Worm (Caenorhabditis elegans): ENCODE measurements around the gene C48B4.3.
A peak's percentile ranks its signal among the peaks of the same experiment; 100 is the strongest.

C48B4.3 gene

ce11 chrIII:9616933-9617332 is 34.7 kb upstream of the C48B4.3 start:
- TF ChIP-seq ztf-4 (tag; optimal IDR thresholded peaks at IDR 0.05), result no peak
- no peak for TF ChIP-seq efl-1 (optimal IDR thresholded peaks at IDR 0.05)
- peak in 1 of 2 experiments; percentile 17 for TF ChIP-seq efl-1 (GFP tag; optimal IDR thresholded peaks at IDR 0.05 in 1 of 2)
- TF ChIP-seq grh-1 (GFP tag; IDR thresholded peaks at IDR 0.05), result no peak
- no peak for TF ChIP-seq Y116A8C.19 (tag; optimal IDR thresholded peaks at IDR 0.05; ENCODE audit: borderline replicate concordance)
- no peak for TF ChIP-seq xbp-1 (tag; optimal IDR thresholded peaks at IDR 0.05)
- TF ChIP-seq dpl-1 (GFP tag; optimal IDR thresholded peaks at IDR 0.05), result no peak
- TF ChIP-seq swsn-7 (tag; optimal IDR thresholded peaks at IDR 0.05), result no peak

ce11 chrIII:9616426-9616825 is 34.2 kb upstream of the C48B4.3 start, which contains the start of gene hcp-3:
Gene hcp-3 (minus strand): TSS chrIII:9616470.
- TF ChIP-seq nhr-237 (tag; optimal IDR thresholded peaks at IDR 0.05) (no peak), pqm-1 (tag; optimal IDR thresholded peaks at IDR 0.05) (no peak), rnt-1 (tag; optimal IDR thresholded peaks at IDR 0.05) (peak; percentile 43), nhr-11 (tag; optimal IDR thresholded peaks at IDR 0.05) (no peak), elt-3 (tag; optimal IDR thresholded peaks at IDR 0.05) (no peak), tbx-2 (tag; optimal IDR thresholded peaks at IDR 0.05) (peak; percentile 51), lsy-2 (tag; optimal IDR thresholded peaks at IDR 0.05) (peak; percentile 54 to 71), mdl-1 (tag; optimal IDR thresholded peaks at IDR 0.05) (peak in 1 of 2 experiments; percentile 56), pag-3 (tag; optimal IDR thresholded peaks at IDR 0.05; ENCODE audit: borderline replicate concordance, insufficient read depth) (no peak), nhr-71 (tag; optimal IDR thresholded peaks at IDR 0.05) (peak; percentile 60), mep-1 (tag; optimal IDR thresholded peaks at IDR 0.05) (peak; percentile 43), unc-86 (tag; optimal IDR thresholded peaks at IDR 0.05) (peak; percentile 38), snu-23 (GFP tag; optimal IDR thresholded peaks at IDR 0.05) (peak; percentile 55), grh-1 (GFP tag; IDR thresholded peaks at IDR 0.05) (no peak), C34B4.2 (tag; optimal IDR thresholded peaks at IDR 0.05) (no peak), jun-1 (tag; optimal IDR thresholded peaks at IDR 0.05) (no peak), nhr-47 (tag; optimal IDR thresholded peaks at IDR 0.05) (peak; percentile 56), blmp-1 (tag; optimal IDR thresholded peaks at IDR 0.05) (peak; percentile 50), lin-15B (tag; optimal IDR thresholded peaks at IDR 0.05) (peak; percentile 8), skn-1 (tag; optimal IDR thresholded peaks at IDR 0.05) (peak; percentile 25), sptf-1 (tag; optimal IDR thresholded peaks at IDR 0.05) (no peak), dsc-1 (tag; optimal IDR thresholded peaks at IDR 0.05) (peak; percentile 56), nhr-90 (tag; optimal IDR thresholded peaks at IDR 0.05; ENCODE audit: poor library complexity) (no peak), aly-2 (tag; optimal IDR thresholded peaks at IDR 0.05) (no peak), irx-1 (tag; optimal IDR thresholded peaks at IDR 0.05) (peak; percentile 15), F16B12.6 (tag; optimal IDR thresholded peaks at IDR 0.05) (peak; percentile 91), vab-15 (tag; optimal IDR thresholded peaks at IDR 0.05) (no peak), ceh-82 (tag; optimal IDR thresholded peaks at IDR 0.05) (peak in 1 of 3 experiments; percentile 62), unc-130 (tag; optimal IDR thresholded peaks at IDR 0.05) (peak; percentile 68), nhr-76 (tag; optimal IDR thresholded peaks at IDR 0.05) (no peak), lin-35 (GFP tag; optimal IDR thresholded peaks at IDR 0.05) (peak; percentile 83 to 91), lin-13 (GFP tag; optimal IDR thresholded peaks at IDR 0.05) (peak; percentile 30), elt-2 (tag; optimal IDR thresholded peaks at IDR 0.05) (no peak), lin-14 (GFP tag; optimal IDR thresholded peaks at IDR 0.05) (peak; percentile 53), aha-1 (tag; optimal IDR thresholded peaks at IDR 0.05) (no peak), hlh-4 (tag; optimal IDR thresholded peaks at IDR 0.05) (no peak), nhr-28 (tag; optimal IDR thresholded peaks at IDR 0.05) (no peak), ztf-4 (tag; optimal IDR thresholded peaks at IDR 0.05) (no peak), unc-98 (GFP tag; IDR thresholded peaks at IDR 0.05) (no peak), tlp-1 (tag; optimal IDR thresholded peaks at IDR 0.05) (no peak), lir-3 (tag; optimal IDR thresholded peaks at IDR 0.05; ENCODE audit: poor library complexity) (no peak), xbp-1 (tag; optimal IDR thresholded peaks at IDR 0.05) (peak; percentile 50), efl-1 (optimal IDR thresholded peaks at IDR 0.05) (peak; percentile 68 to 86), efl-1 (GFP tag; optimal IDR thresholded peaks at IDR 0.05 in 1 of 2) (peak; percentile 88 to 98), swsn-7 (tag; optimal IDR thresholded peaks at IDR 0.05) (peak; percentile 54), C16A3.4 (tag; optimal IDR thresholded peaks at IDR 0.05) (peak; percentile 54), nhr-20 (tag; optimal IDR thresholded peaks at IDR 0.05) (peak; percentile 57), dpl-1 (GFP tag; optimal IDR thresholded peaks at IDR 0.05) (peak; percentile 82 to 89 (median 83))

All from whole organism, L1 larva.